Worm (Caenorhabditis elegans) whole organism, L4/young adult: ENCODE measurements around the gene Y39A1A.21.

Experiments used
- W03F9.2 ChIP-seq: fragments of 150-350 bp; optimal IDR thresholded peaks from 2 replicates; lab custom pipeline; 2014; ENCODE audit warnings: missing biosample characterization, missing genetic modification characterization
- dao-5 ChIP-seq: sonication (generic microtip); optimal IDR thresholded peaks from 2 replicates; lab custom pipeline; 2016; ENCODE audit warnings: missing genotype, missing genetic modification characterization, moderate library complexity, missing compliant biosample characterization
- him-1 ChIP-seq: sonication (generic microtip); optimal IDR thresholded peaks from 2 replicates; lab custom pipeline; 2016; ENCODE audit warnings: missing genotype, missing genetic modification reagents, missing genetic modification characterization, missing compliant biosample characterization

DNA sequence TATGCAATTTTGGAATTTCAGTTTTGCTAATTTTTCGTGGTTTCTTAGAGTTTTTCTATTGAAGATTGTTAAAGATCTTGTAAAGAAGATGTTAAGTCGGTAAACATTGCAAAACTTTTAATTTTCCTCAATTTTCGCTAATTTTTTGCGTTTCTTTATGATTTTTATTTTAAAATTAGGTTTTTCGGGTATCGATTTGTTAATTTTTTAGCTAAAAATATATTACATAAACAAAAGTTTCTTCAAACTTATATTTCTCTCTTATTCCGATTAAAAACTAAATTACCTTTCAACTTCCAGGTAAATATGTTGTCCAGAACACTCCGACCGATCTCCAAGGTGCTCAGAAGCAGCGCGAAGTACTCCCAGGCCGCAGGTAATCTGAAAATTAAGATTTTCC, 639 bp upstream of the Y39A1A.21 start, which contains the start of gene mrpl-12:
- TF ChIP-seq dao-5: no peak
- no peak for TF ChIP-seq him-1 (tag; lab: Kevin White, UChicago)
- TF ChIP-seq W03F9.2 (tag; lab: Kevin White, UChicago): no peak
